Worm (Caenorhabditis elegans) whole organism, L2 larva: ENCODE results near the gene fubl-3.
A peak's percentile ranks its signal among the peaks of the same experiment; 100 is the strongest.

Source experiments
- C34F6.9 ChIP-seq: fragments of 150-350 bp; optimal IDR thresholded peaks from 2 replicates; lab custom pipeline; 2014; ENCODE audit warnings: missing biosample characterization, missing genetic modification characterization
- F13H6.1 ChIP-seq: sonication (generic microtip); optimal IDR thresholded peaks from 2 replicates; lab custom pipeline; 2016; ENCODE audit warnings: missing genetic modification characterization, missing compliant biosample characterization
- R02D3.7 ChIP-seq: fragments of 150-350 bp; optimal IDR thresholded peaks from 2 replicates; lab custom pipeline; 2014; ENCODE audit warnings: missing biosample characterization, missing genetic modification characterization
- aly-2 ChIP-seq: fragments of 150-350 bp; optimal IDR thresholded peaks from 2 replicates; lab custom pipeline; 2014; ENCODE audit warnings: missing biosample characterization, missing genetic modification characterization
- crh-2 ChIP-seq: sonication (generic microtip); optimal IDR thresholded peaks from 2 replicates; lab custom pipeline; 2017; ENCODE audit warnings: missing biosample characterization, missing genetic modification characterization
- dmd-4 ChIP-seq: sonication (generic microtip); optimal IDR thresholded peaks from 2 replicates; lab custom pipeline; 2017; ENCODE audit warnings: missing biosample characterization, missing genetic modification characterization
- egl-27 ChIP-seq: sonication (generic microtip); optimal IDR thresholded peaks from 3 replicates; lab custom pipeline; 2017; ENCODE audit warnings: missing biosample characterization, missing genetic modification reagents, missing genetic modification characterization
- elt-1 ChIP-seq: fragments of 150-350 bp; optimal IDR thresholded peaks from 2 replicates; lab custom pipeline; 2014; ENCODE audit warnings: missing biosample characterization, missing genetic modification characterization
- gmeb-1 ChIP-seq: fragments of 150-350 bp; optimal IDR thresholded peaks from 2 replicates; lab custom pipeline; 2014; ENCODE audit warnings: missing biosample characterization, missing genetic modification characterization
- lin-11 ChIP-seq: fragments of 150-350 bp; sonication (generic microtip); optimal IDR thresholded peaks from 2 replicates; lab custom pipeline; 2014; ENCODE audit warnings: missing biosample characterization, missing genetic modification characterization, inconsistent platforms, mixed read lengths
- lin-13 ChIP-seq: fragments of 150-350 bp; optimal IDR thresholded peaks from 2 replicates; lab custom pipeline; 2014; ENCODE audit warnings: missing biosample characterization, missing genetic modification reagents, missing genetic modification characterization
- lin-39 ChIP-seq: fragments of 150-350 bp; optimal IDR thresholded peaks from 2 replicates; lab custom pipeline; 2014; ENCODE audit warnings: missing biosample characterization, missing genetic modification reagents, missing genetic modification characterization
- lsy-2 ChIP-seq, 2 experiments: fragments of 150-350 bp in 1 of 2; sonication (generic microtip) in 1 of 2; optimal IDR thresholded peaks; 2 replicates each; lab custom pipeline; 2014 to 2017; ENCODE audit warnings: missing biosample characterization in 2 of 2, missing genetic modification characterization in 2 of 2
- mab-5 ChIP-seq: fragments of 150-350 bp; optimal IDR thresholded peaks from 2 replicates; lab custom pipeline; 2014; ENCODE audit warnings: missing biosample characterization, missing genetic modification characterization
- mbf-1 ChIP-seq: sonication (generic microtip); optimal IDR thresholded peaks from 2 replicates; lab custom pipeline; 2017; ENCODE audit warnings: missing biosample characterization, missing genetic modification characterization
- mdl-1 ChIP-seq, 2 experiments: fragments of 150-350 bp in 1 of 2; sonication (generic microtip) in 1 of 2; optimal IDR thresholded peaks; 2 replicates each; lab custom pipeline; 2017; ENCODE audit warnings: missing biosample characterization in 2 of 2, missing genetic modification characterization in 2 of 2
- nhr-10 ChIP-seq: sonication (generic microtip); optimal IDR thresholded peaks from 2 replicates; lab custom pipeline; 2017; ENCODE audit warnings: missing biosample characterization, missing genetic modification characterization
- nhr-129 ChIP-seq: fragments of 150-350 bp; optimal IDR thresholded peaks from 2 replicates; lab custom pipeline; 2014; ENCODE audit warnings: missing biosample characterization, missing genetic modification characterization
- nhr-21 ChIP-seq: fragments of 150-350 bp; optimal IDR thresholded peaks from 2 replicates; lab custom pipeline; 2014; ENCODE audit warnings: missing biosample characterization, missing genetic modification characterization
- nhr-23 ChIP-seq: fragments of 150-350 bp; optimal IDR thresholded peaks from 2 replicates; lab custom pipeline; 2014; ENCODE audit warnings: missing biosample characterization, missing genetic modification reagents, missing genetic modification characterization
- nhr-237 ChIP-seq: fragments of 150-350 bp; optimal IDR thresholded peaks from 2 replicates; lab custom pipeline; 2014; ENCODE audit warnings: missing biosample characterization, missing genetic modification characterization
- nhr-25 ChIP-seq: fragments of 150-350 bp; sonication (generic microtip); optimal IDR thresholded peaks from 3 replicates; lab custom pipeline; 2014; ENCODE audit warnings: missing biosample characterization, missing genetic modification characterization
- nhr-6 ChIP-seq: fragments of 150-350 bp; optimal IDR thresholded peaks from 2 replicates; lab custom pipeline; 2014; ENCODE audit warnings: missing biosample characterization, missing genetic modification characterization
- nhr-77 ChIP-seq: fragments of 150-350 bp; optimal IDR thresholded peaks from 2 replicates; lab custom pipeline; 2014; ENCODE audit warnings: missing biosample characterization, missing genetic modification characterization
- peb-1 ChIP-seq: fragments of 150-350 bp; optimal IDR thresholded peaks from 2 replicates; lab custom pipeline; 2014; ENCODE audit warnings: missing biosample characterization, missing genetic modification characterization
- sem-4 ChIP-seq: fragments of 150-350 bp; optimal IDR thresholded peaks from 2 replicates; lab custom pipeline; 2014; ENCODE audit warnings: missing biosample characterization, missing genetic modification reagents, missing genetic modification characterization
- sma-3 ChIP-seq: sonication (generic microtip); optimal IDR thresholded peaks from 2 replicates; lab custom pipeline; 2016; ENCODE audit warnings: missing genetic modification reagents, missing genetic modification characterization, missing compliant biosample characterization
- snpc-4 ChIP-seq: fragments of 150-350 bp; optimal IDR thresholded peaks from 2 replicates; lab custom pipeline; 2014; ENCODE audit warnings: missing biosample characterization, missing genetic modification characterization
- unc-39 ChIP-seq: fragments of 150-350 bp; optimal IDR thresholded peaks from 2 replicates; lab custom pipeline; 2014; ENCODE audit warnings: missing biosample characterization, missing genetic modification characterization
- unc-55 ChIP-seq: fragments of 150-350 bp; sonication (generic microtip); optimal IDR thresholded peaks from 3 replicates; lab custom pipeline; 2014; ENCODE audit warnings: missing biosample characterization, missing genetic modification reagents, missing genetic modification characterization
- unc-62 ChIP-seq: fragments of 150-350 bp; optimal IDR thresholded peaks from 2 replicates; lab custom pipeline; 2014; ENCODE audit warnings: missing biosample characterization, missing genetic modification reagents, missing genetic modification characterization
- zag-1 ChIP-seq: fragments of 150-350 bp; optimal IDR thresholded peaks from 2 replicates; lab custom pipeline; 2014; ENCODE audit warnings: missing biosample characterization, missing genetic modification characterization
- ztf-1 ChIP-seq: fragments of 200-800 bp; sonication (Bioruptor generic); conservative IDR thresholded peaks from 2 replicates; pipeline ENCODE4 v1.3.6; 2022; ENCODE audit warnings: missing genetic modification characterization, missing compliant biosample characterization
- ztf-11 ChIP-seq: sonication (generic microtip); optimal IDR thresholded peaks from 2 replicates; lab custom pipeline; 2017; ENCODE audit warnings: missing biosample characterization, missing genetic modification characterization

The fubl-3 gene

ce11 chrX:17396456-17396855, 37.8 kb upstream of the fubl-3 start, which contains the start of the genes vap-1 and F11C7.2:
Gene vap-1 (minus strand): TSS chrX:17396556.
Gene F11C7.2 (plus strand): TSS chrX:17396814.
- TF ChIP-seq zag-1 (tag; lab: Kevin White, UChicago) (no peak), peb-1 (no peak), mbf-1 (tag; lab: Kevin White, UChicago) (no peak), nhr-23 (tag; lab: Kevin White, UChicago) (no peak), unc-39 (no peak), elt-1 (no peak), egl-27 (tag; lab: Kevin White, UChicago) (no peak), snpc-4 (no peak), sma-3 (GFP tag; lab: Kevin White, UChicago) (no peak), R02D3.7 (tag; lab: Kevin White, UChicago) (no peak), unc-62 (GFP tag; lab: Kevin White, UChicago) (no peak), lin-11 (tag; lab: Kevin White, UChicago) (no peak), mab-5 (tag; lab: Kevin White, UChicago) (no peak), aly-2 (tag; lab: Kevin White, UChicago) (no peak), crh-2 (no peak), gmeb-1 (tag; lab: Kevin White, UChicago) (no peak), nhr-77 (tag; lab: Kevin White, UChicago) (no peak), ztf-11 (no peak)

- no peak for TF ChIP-seq mab-5 (tag; lab: Kevin White, UChicago)
- TF ChIP-seq, all 48 proteins: peak for 0
Measured at ce11 chrX:17398293-17398692, 36.0 kb upstream of the fubl-3 start, which contains the start of gene F11C7.7. Gene F11C7.7 (plus strand): TSS chrX:17398593.

ce11 chrX:17400425-17400824, 33.8 kb upstream of the fubl-3 start:
- TF ChIP-seq lin-13 (GFP tag; lab: Kevin White, UChicago) = no peak

ce11 chrX:17401264-17401663, 33.0 kb upstream of the fubl-3 start, which contains the start of gene F11C7.6:
Gene F11C7.6 (plus strand): TSS chrX:17401564.
- TF ChIP-seq nhr-6 (tag; lab: Kevin White, UChicago) (no peak), egl-27 (tag; lab: Kevin White, UChicago) (no peak), unc-55 (GFP tag; lab: Kevin White, UChicago) (no peak), nhr-25 (tag; lab: Kevin White, UChicago) (no peak)

ce11 chrX:17403058-17403457, 31.2 kb upstream of the fubl-3 start:
- TF ChIP-seq nhr-10 (tag; lab: Kevin White, UChicago) (no peak), aly-2 (tag; lab: Kevin White, UChicago) (no peak), mab-5 (tag; lab: Kevin White, UChicago) (no peak), mdl-1 (tag; optimal IDR thresholded peaks at IDR 0.05; lab: Kevin White, UChicago) (no peak), lsy-2 (tag; optimal IDR thresholded peaks at IDR 0.05; lab: Kevin White, UChicago) (no peak), nhr-21 (tag; lab: Kevin White, UChicago) (no peak), nhr-6 (tag; lab: Kevin White, UChicago) (no peak), nhr-77 (tag; lab: Kevin White, UChicago) (no peak), F13H6.1 (tag; lab: Kevin White, UChicago) (no peak), unc-39 (no peak), ztf-1 (no peak), C34F6.9 (tag; lab: Kevin White, UChicago) (no peak), nhr-237 (tag; lab: Kevin White, UChicago) (no peak), lin-39 (tag; lab: Kevin White, UChicago) (no peak), sem-4 (tag; lab: Kevin White, UChicago) (no peak), dmd-4 (tag; lab: Kevin White, UChicago) (no peak), nhr-129 (tag; lab: Kevin White, UChicago) (no peak)

- TF ChIP-seq sem-4 (tag; lab: Kevin White, UChicago) = no peak
- TF ChIP-seq R02D3.7 (tag; lab: Kevin White, UChicago) = peak; percentile 63
Measured at ce11 chrX:17408855-17409254, 25.4 kb upstream of the fubl-3 start.
